Fruit fly (Drosophila melanogaster) whole organism, embryonic: ENCODE data around the gene Mical.

Experiments used
- CG10209 ChIP-seq: fragments of 200-800 bp; sonication (Bioruptor generic); optimal IDR thresholded peaks from 3 replicates; lab custom pipeline; 2017; ENCODE audit warnings: missing biosample characterization, mild to moderate bottlenecking, missing genetic modification characterization, missing genetic modification reagents
- CG10274 ChIP-seq: fragments of 200-800 bp; sonication (Bioruptor generic); optimal IDR thresholded peaks from 3 replicates; lab custom pipeline; 2017; ENCODE audit warnings: missing biosample characterization, mild to moderate bottlenecking, missing genetic modification characterization
- CG12769 ChIP-seq: fragments of 200-800 bp; sonication (Bioruptor generic); optimal IDR thresholded peaks from 2 replicates; lab custom pipeline; 2019; ENCODE audit warnings: missing biosample characterization, mild to moderate bottlenecking, missing genetic modification characterization, moderate library complexity
- CG12942 ChIP-seq: fragments of 200-800 bp; sonication (Bioruptor generic); optimal IDR thresholded peaks from 3 replicates; lab custom pipeline; 2016; ENCODE audit warnings: missing biosample characterization, missing genetic modification characterization
- CG13123 ChIP-seq: fragments of 200-800 bp; sonication (Bioruptor generic); optimal IDR thresholded peaks from 2 replicates; lab custom pipeline; 2016; ENCODE audit warnings: missing biosample characterization, missing genetic modification characterization
- CG14710 ChIP-seq: fragments of 200-800 bp; sonication (Bioruptor generic); optimal IDR thresholded peaks from 3 replicates; lab custom pipeline; 2019; ENCODE audit warnings: missing biosample characterization, mild to moderate bottlenecking, missing genetic modification characterization, moderate library complexity
- CG1602 ChIP-seq: fragments of 200-800 bp; sonication (Bioruptor generic); optimal IDR thresholded peaks from 3 replicates; lab custom pipeline; 2016; ENCODE audit warnings: missing biosample characterization, missing genetic modification characterization
- CG18476 ChIP-seq: fragments of 200-800 bp; sonication (Bioruptor generic); optimal IDR thresholded peaks from 2 replicates; lab custom pipeline; 2016; ENCODE audit warnings: missing biosample characterization, mild to moderate bottlenecking, missing genetic modification characterization
- CG18599 ChIP-seq: fragments of 200-800 bp; sonication (Bioruptor generic); optimal IDR thresholded peaks from 3 replicates; lab custom pipeline; 2017; ENCODE audit warnings: missing biosample characterization, missing genetic modification characterization, mild to moderate bottlenecking, moderate library complexity, missing genetic modification reagents
- CG2129 ChIP-seq: fragments of 200-800 bp; sonication (Bioruptor generic); IDR thresholded peaks from 2 replicates; pipeline ENCODE4 v1.3.6; 2022; ENCODE audit warnings: missing biosample characterization, missing genetic modification characterization; ENCODE audit not compliant: partially characterized antibody
- CG2199 ChIP-seq: fragments of 200-800 bp; sonication (Bioruptor generic); IDR thresholded peaks from 3 replicates; pipeline ENCODE4 v1.3.6; 2022; ENCODE audit warnings: missing biosample characterization, missing genetic modification characterization
- CG42726 ChIP-seq: fragments of 200-800 bp; sonication (Bioruptor generic); IDR thresholded peaks from 2 replicates; pipeline ENCODE4 v1.3.6; 2022; ENCODE audit warnings: missing biosample characterization, missing genetic modification characterization; ENCODE audit not compliant: partially characterized antibody
- CG6854 ChIP-seq: fragments of 200-800 bp; sonication (Bioruptor generic); optimal IDR thresholded peaks from 3 replicates; lab custom pipeline; 2017; ENCODE audit warnings: missing biosample characterization, mild to moderate bottlenecking, missing genetic modification characterization
- CG7271 ChIP-seq: fragments of 200-800 bp; sonication (Bioruptor generic); optimal IDR thresholded peaks from 2 replicates; lab custom pipeline; 2018; ENCODE audit warnings: missing biosample characterization, mild to moderate bottlenecking, missing genetic modification characterization, moderate library complexity
- CG8388 ChIP-seq: fragments of 200-800 bp; sonication (Bioruptor generic); optimal IDR thresholded peaks from 2 replicates; lab custom pipeline; 2019; ENCODE audit warnings: missing biosample characterization, mild to moderate bottlenecking, missing genetic modification characterization, moderate library complexity
- CG9817 ChIP-seq: fragments of 200-800 bp; sonication (Bioruptor generic); optimal IDR thresholded peaks from 2 replicates; lab custom pipeline; 2018; ENCODE audit warnings: missing biosample characterization, mild to moderate bottlenecking, missing genetic modification characterization, moderate library complexity
- CrebB ChIP-seq: fragments of 200-800 bp; sonication (Bioruptor generic); optimal IDR thresholded peaks from 3 replicates; lab custom pipeline; 2018; ENCODE audit warnings: missing biosample characterization, mild to moderate bottlenecking, missing genetic modification characterization
- Doc3 ChIP-seq: fragments of 200-800 bp; sonication (Bioruptor generic); IDR thresholded peaks from 3 replicates; pipeline ENCODE4 v1.3.6; 2022; ENCODE audit warnings: missing biosample characterization, missing genetic modification characterization; ENCODE audit not compliant: partially characterized antibody
- Nf-YB ChIP-seq: fragments of 200-800 bp; sonication (Bioruptor generic); optimal IDR thresholded peaks from 3 replicates; lab custom pipeline; 2019; ENCODE audit warnings: missing biosample characterization, mild to moderate bottlenecking, missing genetic modification characterization, moderate library complexity
- Nf-YC ChIP-seq: fragments of 200-800 bp; optimal IDR thresholded peaks from 3 replicates; lab custom pipeline; 2019; ENCODE audit warnings: missing biosample characterization, mild to moderate bottlenecking, missing genetic modification characterization, moderate library complexity
- Xbp1 ChIP-seq: fragments of 200-800 bp; sonication (Bioruptor generic); optimal IDR thresholded peaks from 3 replicates; lab custom pipeline; 2016; ENCODE audit warnings: missing biosample characterization, mild to moderate bottlenecking, missing genetic modification characterization
- cato ChIP-seq: fragments of 200-800 bp; sonication (Bioruptor generic); optimal IDR thresholded peaks from 2 replicates; lab custom pipeline; 2016; ENCODE audit warnings: missing biosample characterization, missing genetic modification characterization, borderline replicate concordance
- emc ChIP-seq: fragments of 200-800 bp; sonication (Bioruptor generic); optimal IDR thresholded peaks from 2 replicates; lab custom pipeline; 2016; ENCODE audit warnings: missing biosample characterization, missing genetic modification characterization
- gem ChIP-seq: fragments of 200-800 bp; sonication (Bioruptor generic); optimal IDR thresholded peaks from 2 replicates; lab custom pipeline; 2019; ENCODE audit warnings: missing biosample characterization, mild to moderate bottlenecking, missing genetic modification characterization, moderate library complexity
- kay ChIP-seq: fragments of 200-800 bp; sonication (Bioruptor generic); optimal IDR thresholded peaks from 2 replicates; lab custom pipeline; 2016; ENCODE audit warnings: missing biosample characterization, missing genetic modification characterization
- mam ChIP-seq: fragments of 200-800 bp; sonication (Bioruptor generic); optimal IDR thresholded peaks from 3 replicates; lab custom pipeline; 2016; ENCODE audit warnings: missing biosample characterization, missing genetic modification characterization
- nmo ChIP-seq: fragments of 200-800 bp; sonication (Bioruptor generic); optimal IDR thresholded peaks from 2 replicates; lab custom pipeline; 2018; ENCODE audit warnings: missing biosample characterization, mild to moderate bottlenecking, missing genetic modification characterization, moderate library complexity
- nom ChIP-seq: fragments of 200-800 bp; sonication (Bioruptor generic); optimal IDR thresholded peaks from 2 replicates; lab custom pipeline; 2017; ENCODE audit warnings: missing biosample characterization, missing genetic modification characterization, mild to moderate bottlenecking, moderate library complexity, missing genetic modification reagents
- pan ChIP-seq, 4 experiments: fragments of >200 bp in 3 of 4; fragments of 200-800 bp in 1 of 4; sonication (Bioruptor generic) in 1 of 4; optimal IDR thresholded peaks in 3 of 4; IDR thresholded peaks in 1 of 4; 2 replicates each; pipeline versions ENCODE4 v1.3.6 to Lab custom; 2017 to 2022; ENCODE audit warnings: missing biosample characterization in 2 of 4, missing genetic modification characterization in 2 of 4, mixed read lengths in 1 of 4
- pros ChIP-seq: fragments of 200-800 bp; sonication (Bioruptor generic); optimal IDR thresholded peaks from 3 replicates; lab custom pipeline; 2019; ENCODE audit warnings: missing biosample characterization, mild to moderate bottlenecking, missing genetic modification characterization, moderate library complexity
- psq ChIP-seq: fragments of 200-800 bp; sonication (Bioruptor generic); optimal IDR thresholded peaks from 2 replicates; lab custom pipeline; 2017; ENCODE audit warnings: missing biosample characterization, missing genetic modification characterization
- ro ChIP-seq: fragments of 200-800 bp; sonication (Bioruptor generic); IDR thresholded peaks from 2 replicates; pipeline ENCODE4 v1.3.6; 2022; ENCODE audit warnings: missing biosample characterization, missing genetic modification characterization
- row ChIP-seq: fragments of 200-800 bp; sonication (Bioruptor generic); IDR thresholded peaks from 3 replicates; pipeline ENCODE4 v1.3.6; 2022; ENCODE audit warnings: missing biosample characterization, missing genetic modification characterization
- sd ChIP-seq: fragments of 200-800 bp; sonication (Bioruptor generic); optimal IDR thresholded peaks from 3 replicates; lab custom pipeline; 2018; ENCODE audit warnings: missing biosample characterization, mild to moderate bottlenecking, missing genetic modification characterization, moderate library complexity
- sens ChIP-seq: fragments of 200-800 bp; sonication (Bioruptor generic); peaks from one replicate; lab custom pipeline; 2016; ENCODE audit warnings: missing biosample characterization, missing genetic modification characterization
- sima ChIP-seq: fragments of 200-800 bp; sonication (Bioruptor generic); optimal IDR thresholded peaks from 2 replicates; lab custom pipeline; 2016; ENCODE audit warnings: missing biosample characterization, missing genetic modification characterization
- sr ChIP-seq: fragments of 200-800 bp; sonication (Bioruptor generic); IDR thresholded peaks from 3 replicates; pipeline ENCODE4 v1.3.6; 2022; ENCODE audit warnings: missing biosample characterization, missing genetic modification characterization

Gene Mical

DNA sequence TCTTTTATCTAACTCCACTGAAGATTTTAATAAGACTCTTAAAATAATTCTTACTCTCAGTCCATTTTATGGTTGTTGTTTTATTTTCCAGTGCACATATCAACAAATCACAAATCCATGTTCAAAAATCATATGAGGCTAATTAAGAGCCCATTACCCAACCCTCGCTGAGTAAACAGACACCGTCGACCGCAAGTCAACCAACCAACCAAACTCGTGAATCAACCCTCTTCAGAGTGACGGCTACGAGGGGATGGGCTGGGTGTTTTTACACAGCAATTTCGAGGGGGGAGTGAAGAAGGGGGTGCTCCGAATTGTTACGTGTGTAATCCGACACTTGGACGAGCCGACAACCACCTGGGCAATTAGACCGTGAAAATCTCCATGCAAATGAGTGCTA lies 26.1 kb upstream of the Mical start:
- TF ChIP-seq ro (GFP tag; lab: Robert Waterston, UW) (no peak), Nf-YC (peak; percentile 61), sima (GFP tag; lab: Kevin White, UChicago) (no peak), pros (GFP tag; lab: Kevin White, UChicago) (peak; percentile 28), CG18599 (GFP tag; lab: Kevin White, UChicago) (no peak), CG6854 (GFP tag; lab: Kevin White, UChicago) (no peak), CG14710 (no peak), CG8388 (GFP tag; lab: Kevin White, UChicago) (no peak), kay (GFP tag; lab: Kevin White, UChicago) (no peak), CG13123 (GFP tag; lab: Kevin White, UChicago) (no peak), CG1602 (GFP tag; lab: Kevin White, UChicago) (no peak), Nf-YB (peak; percentile 42), gem (tag; lab: Kevin White, UChicago) (peak; percentile 23), CG18476 (GFP tag; lab: Kevin White, UChicago) (peak; percentile 90), sens (GFP tag; lab: Kevin White, UChicago) (peak; percentile 56)
- TF ChIP-seq, all 482 proteins: peak for 6

DNA sequence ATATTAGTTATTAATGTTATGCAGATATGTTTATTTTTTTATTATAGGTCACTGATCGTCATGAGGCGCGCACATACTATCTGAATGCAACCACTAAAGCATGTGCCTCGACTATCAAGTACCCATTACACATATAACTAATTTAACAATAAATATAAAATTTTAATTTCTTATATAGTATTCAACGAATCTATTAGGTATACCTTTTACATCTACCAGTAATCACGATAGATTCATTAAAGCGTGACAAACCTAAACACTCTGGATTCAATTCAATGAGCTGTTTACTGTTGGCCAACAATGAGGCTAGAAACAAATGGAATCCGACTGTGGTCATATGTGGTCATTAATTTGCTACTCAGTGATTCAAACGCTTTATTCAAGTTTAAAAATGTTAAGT lies 24.9 kb upstream of the Mical start, which contains the start of gene CG33784:
Gene CG33784, plus strand, starts transcription at position 301 of the 400 bp plus-strand sequence.
- TF ChIP-seq cato (GFP tag; lab: Kevin White, UChicago) (no peak), sr (no peak), row (no peak), sd (tag; lab: Kevin White, UChicago) (no peak), CrebB (tag; lab: Kevin White, UChicago) (no peak), CG10274 (GFP tag; lab: Kevin White, UChicago) (no peak), nom (GFP tag; lab: Kevin White, UChicago) (no peak), Xbp1 (GFP tag; lab: Kevin White, UChicago) (no peak), CG9817 (tag; lab: Kevin White, UChicago) (no peak)

DNA sequence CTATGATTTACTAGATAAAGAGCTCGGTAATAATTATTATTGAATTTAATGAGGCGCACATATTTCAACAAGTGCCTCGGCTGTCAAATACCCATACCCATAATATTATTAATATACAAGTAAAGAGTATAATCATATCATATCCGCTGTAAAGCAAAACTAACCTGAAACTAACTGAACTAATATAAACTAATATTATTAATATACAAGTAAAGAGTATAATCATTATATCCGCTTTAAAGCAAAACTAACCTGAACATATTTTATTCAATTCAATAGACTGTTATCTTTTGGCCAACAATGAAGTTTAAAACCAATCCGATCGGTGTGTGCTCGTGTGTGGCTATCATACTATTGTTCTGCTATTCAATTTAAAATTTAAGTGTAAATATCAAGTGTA lies 23.8 kb upstream of the Mical start, which contains the start of gene CG33783:
Gene CG33783, plus strand, starts transcription at position 301 of the 400 bp plus-strand sequence.
- TF ChIP-seq CG2199 (GFP tag; lab: Robert Waterston, UW) = no peak
- no peak for TF ChIP-seq kay (GFP tag; lab: Kevin White, UChicago)
- TF ChIP-seq nmo (GFP tag; lab: Kevin White, UChicago) = no peak
- TF ChIP-seq CG12942 (GFP tag; lab: Kevin White, UChicago) = no peak
- TF ChIP-seq CG10209 (GFP tag; lab: Kevin White, UChicago) = no peak
- TF ChIP-seq pan (optimal IDR thresholded peaks at IDR 0.05; lab: Kevin White, UChicago) = no peak
- no peak for TF ChIP-seq pan (GFP tag; optimal IDR thresholded peaks at IDR 0.05 in 1 of 2, IDR thresholded peaks at IDR 0.05 in 1 of 2)
- TF ChIP-seq Doc3 (GFP tag; lab: Robert Waterston, UW) = no peak
- TF ChIP-seq CG2129 (GFP tag; lab: Robert Waterston, UW) = no peak
- TF ChIP-seq CG12769 (tag; lab: Kevin White, UChicago) = no peak
- no peak for TF ChIP-seq emc (GFP tag; lab: Kevin White, UChicago)
- TF ChIP-seq CG42726 (GFP tag; lab: Robert Waterston, UW) = no peak
- TF ChIP-seq mam = no peak
- no peak for TF ChIP-seq psq (GFP tag; lab: Kevin White, UChicago)
- TF ChIP-seq Nf-YC = no peak
- TF ChIP-seq CG7271 (tag; lab: Kevin White, UChicago) = no peak
- TF ChIP-seq, all 482 proteins: peak for 0
